Fruit fly (Drosophila melanogaster) whole organism, prepupa: ENCODE results near the gene CG9674.

Source experiments
- Blimp-1 ChIP-seq: fragments of 200-800 bp; sonication (Bioruptor generic); optimal IDR thresholded peaks from 3 replicates; lab custom pipeline; 2017; ENCODE audit warnings: missing biosample characterization, missing genetic modification characterization, mild to moderate bottlenecking, moderate library complexity, missing genetic modification reagents
- CG10669 ChIP-seq: fragments of 200-800 bp; sonication (Bioruptor generic); optimal IDR thresholded peaks from 3 replicates; lab custom pipeline; 2018; ENCODE audit warnings: missing biosample characterization, mild to moderate bottlenecking, missing genetic modification characterization, moderate library complexity
- CG11294 ChIP-seq: fragments of 200-800 bp; sonication (Bioruptor generic); IDR thresholded peaks from 2 replicates; pipeline ENCODE4 v1.3.6; 2022; ENCODE audit warnings: missing biosample characterization, missing genetic modification characterization
- CG11902 ChIP-seq: fragments of 200-800 bp; sonication (Bioruptor generic); optimal IDR thresholded peaks from 3 replicates; lab custom pipeline; 2016; ENCODE audit warnings: missing biosample characterization, missing genetic modification characterization
- CG15336 ChIP-seq: fragments of 200-800 bp; sonication (Bioruptor generic); IDR thresholded peaks from 2 replicates; pipeline ENCODE4 v1.3.6; 2022; ENCODE audit warnings: missing biosample characterization, missing genetic modification characterization
- CG1621 ChIP-seq: fragments of 200-800 bp; sonication (Bioruptor generic); optimal IDR thresholded peaks from 3 replicates; lab custom pipeline; 2018; ENCODE audit warnings: missing biosample characterization, mild to moderate bottlenecking, missing genetic modification characterization
- CG16779 ChIP-seq: fragments of 200-800 bp; sonication (Bioruptor generic); optimal IDR thresholded peaks from 3 replicates; lab custom pipeline; 2017; ENCODE audit warnings: missing biosample characterization, mild to moderate bottlenecking, missing genetic modification characterization
- CG3032 ChIP-seq: fragments of 200-800 bp; optimal IDR thresholded peaks from 2 replicates; lab custom pipeline; 2019; ENCODE audit warnings: missing biosample characterization, mild to moderate bottlenecking, missing genetic modification characterization, moderate library complexity
- CG31627 ChIP-seq: fragments of 200-800 bp; sonication (Bioruptor generic); optimal IDR thresholded peaks from 3 replicates; lab custom pipeline; 2016; ENCODE audit warnings: missing biosample characterization, missing genetic modification characterization
- CG34406 ChIP-seq: fragments of 200-800 bp; sonication (Bioruptor generic); optimal IDR thresholded peaks from 3 replicates; lab custom pipeline; 2016; ENCODE audit warnings: missing biosample characterization, missing genetic modification characterization
- CG3919 ChIP-seq: fragments of 200-800 bp; sonication (Bioruptor generic); optimal IDR thresholded peaks from 3 replicates; lab custom pipeline; 2016; ENCODE audit warnings: missing biosample characterization, missing genetic modification characterization
- CG4318 ChIP-seq: fragments of 200-800 bp; sonication (Bioruptor generic); optimal IDR thresholded peaks from 3 replicates; lab custom pipeline; 2017; ENCODE audit warnings: missing biosample characterization, mild to moderate bottlenecking, missing genetic modification characterization
- CG6163 ChIP-seq: fragments of 200-800 bp; sonication (Bioruptor generic); IDR thresholded peaks from 3 replicates; pipeline ENCODE4 v1.3.6; 2022; ENCODE audit warnings: missing biosample characterization, missing genetic modification characterization
- CG6276 ChIP-seq: fragments of 200-800 bp; sonication (Bioruptor generic); optimal IDR thresholded peaks from 2 replicates; lab custom pipeline; 2017; ENCODE audit warnings: missing biosample characterization, mild to moderate bottlenecking, missing genetic modification characterization
- CG6808 ChIP-seq: fragments of 200-800 bp; sonication (Bioruptor generic); optimal IDR thresholded peaks from 3 replicates; lab custom pipeline; 2017; ENCODE audit warnings: missing biosample characterization, missing genetic modification characterization, mild to moderate bottlenecking, moderate library complexity, missing genetic modification reagents
- CG8119 ChIP-seq: fragments of 200-800 bp; sonication (Bioruptor generic); IDR thresholded peaks from 3 replicates; pipeline ENCODE4 v1.3.6; 2022; ENCODE audit warnings: missing biosample characterization, missing genetic modification characterization
- CG8319 ChIP-seq: fragments of 200-800 bp; sonication (Bioruptor generic); optimal IDR thresholded peaks from 3 replicates; lab custom pipeline; 2016; ENCODE audit warnings: missing biosample characterization, missing genetic modification characterization
- CG9139 ChIP-seq: fragments of 200-800 bp; sonication (Bioruptor generic); optimal IDR thresholded peaks from 3 replicates; lab custom pipeline; 2017; ENCODE audit warnings: missing biosample characterization, mild to moderate bottlenecking, missing genetic modification characterization
- Eip78C ChIP-seq: fragments of 200-800 bp; sonication (Bioruptor generic); peaks from one replicate; lab custom pipeline; 2016; ENCODE audit warnings: missing biosample characterization, missing genetic modification characterization
- Eip93F ChIP-seq: fragments of 200-800 bp; sonication (Bioruptor generic); optimal IDR thresholded peaks from 2 replicates; lab custom pipeline; 2016; ENCODE audit warnings: missing biosample characterization, mild to moderate bottlenecking, missing genetic modification characterization
- Ets96B ChIP-seq: fragments of 200-800 bp; optimal IDR thresholded peaks from 2 replicates; lab custom pipeline; 2019; ENCODE audit warnings: missing biosample characterization, mild to moderate bottlenecking, missing genetic modification characterization, moderate library complexity
- Hr38 ChIP-seq: sonication (Bioruptor generic); optimal IDR thresholded peaks from 2 replicates; lab custom pipeline; 2016; ENCODE audit warnings: missing biosample characterization, missing genetic modification characterization
- Hr39 ChIP-seq: fragments of 200-800 bp; sonication (Bioruptor generic); optimal IDR thresholded peaks from 2 replicates; lab custom pipeline; 2016; ENCODE audit warnings: missing biosample characterization, missing genetic modification characterization
- Hr4 ChIP-seq: fragments of 200-800 bp; sonication (Bioruptor generic); optimal IDR thresholded peaks from 3 replicates; lab custom pipeline; 2016; ENCODE audit warnings: missing biosample characterization, missing genetic modification characterization
- Lpt ChIP-seq: fragments of 200-800 bp; sonication (Bioruptor generic); optimal IDR thresholded peaks from 3 replicates; lab custom pipeline; 2016; ENCODE audit warnings: missing biosample characterization, missing genetic modification characterization
- Met ChIP-seq: fragments of 200-800 bp; sonication (Bioruptor generic); optimal IDR thresholded peaks from 3 replicates; lab custom pipeline; 2016; ENCODE audit warnings: missing biosample characterization, missing genetic modification characterization
- OdsH ChIP-seq: fragments of 200-800 bp; sonication (Bioruptor generic); optimal IDR thresholded peaks from 3 replicates; lab custom pipeline; 2016; ENCODE audit warnings: missing biosample characterization, missing genetic modification characterization
- Sox102F ChIP-seq: fragments of 200-800 bp; sonication (Bioruptor generic); optimal IDR thresholded peaks from 2 replicates; lab custom pipeline; 2016; ENCODE audit warnings: missing biosample characterization, mild to moderate bottlenecking, missing genetic modification characterization
- Sox14 ChIP-seq: fragments of 200-800 bp; sonication (Bioruptor generic); optimal IDR thresholded peaks from 3 replicates; lab custom pipeline; 2016; ENCODE audit warnings: missing biosample characterization, missing genetic modification characterization
- acj6 ChIP-seq: fragments of 200-800 bp; sonication (Bioruptor generic); optimal IDR thresholded peaks from 3 replicates; lab custom pipeline; 2016; ENCODE audit warnings: missing biosample characterization, missing genetic modification characterization
- cyc ChIP-seq: fragments of 200-800 bp; sonication (Bioruptor generic); optimal IDR thresholded peaks from 3 replicates; lab custom pipeline; 2016; ENCODE audit warnings: missing biosample characterization, missing genetic modification characterization
- dac ChIP-seq: fragments of 200-800 bp; sonication (Bioruptor generic); optimal IDR thresholded peaks from 2 replicates; lab custom pipeline; 2017; ENCODE audit warnings: missing biosample characterization, mild to moderate bottlenecking, missing genetic modification characterization
- dsx ChIP-seq: fragments of 200-800 bp; optimal IDR thresholded peaks from 3 replicates; lab custom pipeline; 2019; ENCODE audit warnings: missing biosample characterization, mild to moderate bottlenecking, missing genetic modification characterization, moderate library complexity; ENCODE audit not compliant: poor library complexity, severe bottlenecking
- eg ChIP-seq: fragments of 200-800 bp; sonication (Bioruptor generic); IDR thresholded peaks from 3 replicates; pipeline ENCODE4 v1.3.6; 2022; ENCODE audit warnings: missing biosample characterization, missing genetic modification characterization
- esn ChIP-seq: fragments of 200-800 bp; sonication (Bioruptor generic); optimal IDR thresholded peaks from 2 replicates; lab custom pipeline; 2016; ENCODE audit warnings: missing biosample characterization, mild to moderate bottlenecking, missing genetic modification characterization, moderate library complexity
- fd59A ChIP-seq: fragments of 200-800 bp; sonication (Bioruptor generic); optimal IDR thresholded peaks from 2 replicates; lab custom pipeline; 2017; ENCODE audit warnings: missing biosample characterization, mild to moderate bottlenecking, missing genetic modification characterization, missing genetic modification reagents
- fkh ChIP-seq: fragments of 200-800 bp; sonication (Bioruptor generic); optimal IDR thresholded peaks from 3 replicates; lab custom pipeline; 2017; ENCODE audit warnings: missing biosample characterization, mild to moderate bottlenecking, missing genetic modification characterization, moderate library complexity
- lz ChIP-seq: fragments of 200-800 bp; sonication (Bioruptor generic); optimal IDR thresholded peaks from 3 replicates; lab custom pipeline; 2016; ENCODE audit warnings: missing biosample characterization, missing genetic modification characterization
- net ChIP-seq: fragments of 200-800 bp; sonication (Bioruptor generic); optimal IDR thresholded peaks from 3 replicates; lab custom pipeline; 2016; ENCODE audit warnings: missing biosample characterization, missing genetic modification characterization
- salr ChIP-seq, 2 experiments: fragments of 200-800 bp; sonication (Bioruptor generic); optimal IDR thresholded peaks; 3 replicates each; lab custom pipeline; 2016 to 2018; ENCODE audit warnings: missing biosample characterization in 2 of 2, missing genetic modification characterization in 2 of 2, mild to moderate bottlenecking in 1 of 2
- spab ChIP-seq: fragments of 200-800 bp; sonication (Bioruptor generic); optimal IDR thresholded peaks from 2 replicates; lab custom pipeline; 2017; ENCODE audit warnings: missing biosample characterization, mild to moderate bottlenecking, missing genetic modification characterization, missing genetic modification reagents
- ss ChIP-seq, 2 experiments: fragments of 200-800 bp; sonication (Bioruptor generic); optimal IDR thresholded peaks; 2 replicates in 1 of 2; 3 replicates in 1 of 2; lab custom pipeline; 2017 to 2018; ENCODE audit warnings: mild to moderate bottlenecking in 2 of 2, missing biosample characterization in 2 of 2, missing genetic modification characterization in 2 of 2, moderate library complexity in 1 of 2
- svp ChIP-seq: fragments of 200-800 bp; sonication (Bioruptor generic); peaks from one replicate; lab custom pipeline; 2016; ENCODE audit warnings: missing biosample characterization, missing genetic modification characterization
- topi ChIP-seq: fragments of 200-800 bp; sonication (Bioruptor generic); optimal IDR thresholded peaks from 3 replicates; lab custom pipeline; 2016; ENCODE audit warnings: missing biosample characterization, missing genetic modification characterization

The CG9674 gene

dm6 chr3L:16758504-16759109, 48.9 kb downstream of the CG9674 start (continued):
- TF ChIP-seq Met, result peak; percentile 75
- TF ChIP-seq Sox102F, result peak; percentile 63
- TF ChIP-seq CG3919 (GFP tag; lab: Kevin White, UChicago), result peak; percentile 84
- peak; percentile 53 for TF ChIP-seq Blimp-1
- TF ChIP-seq CG4318, result peak; percentile 76
- peak; percentile 77 for TF ChIP-seq CG6276
- peak; percentile 85 for TF ChIP-seq CG10669 (GFP tag; lab: Kevin White, UChicago)
- peak; percentile 98 for TF ChIP-seq Eip78C (GFP tag; lab: Kevin White, UChicago)
- peak; percentile 82 for TF ChIP-seq topi (GFP tag; lab: Kevin White, UChicago)

dm6 chr3L:16755189-16755588, 52.3 kb downstream of the CG9674 start, which contains the start of gene CG42852:
Gene CG42852, plus strand, starts transcription at chr3L:16755489.
- no peak for TF ChIP-seq net (GFP tag; lab: Kevin White, UChicago)
- no peak for TF ChIP-seq Lpt (GFP tag; lab: Kevin White, UChicago)
- TF ChIP-seq svp, result no peak
- no peak for TF ChIP-seq CG6276

- peak; percentile 27 for TF ChIP-seq CG11902 (GFP tag; lab: Kevin White, UChicago)
- TF ChIP-seq CG6163 (GFP tag; lab: Robert Waterston, UW), result peak; percentile 92
- peak; percentile 50; the same call in 1 of the 2 replicates for TF ChIP-seq CG11294
- peak; percentile 60 for TF ChIP-seq CG3032 (tag; lab: Kevin White, UChicago)
- TF ChIP-seq ss (GFP tag; optimal IDR thresholded peaks at IDR 0.05; lab: Kevin White, UChicago), result peak; percentile 34 to 64
- peak; percentile 57 for TF ChIP-seq fd59A (GFP tag; lab: Kevin White, UChicago)
- peak; percentile 66 for TF ChIP-seq OdsH (GFP tag; lab: Kevin White, UChicago)
- peak; percentile 84 for TF ChIP-seq CG3919 (GFP tag; lab: Kevin White, UChicago)
- peak; percentile 81 for TF ChIP-seq eg
- TF ChIP-seq Hr38 (GFP tag; lab: Kevin White, UChicago), result no peak
- TF ChIP-seq net (GFP tag; lab: Kevin White, UChicago), result peak; percentile 57
- TF ChIP-seq CG8119 (GFP tag; lab: Robert Waterston, UW), result peak; percentile 74
- TF ChIP-seq CG9139, result peak; percentile 36
- TF ChIP-seq Sox14, result peak; percentile 79
- peak; percentile 27 for TF ChIP-seq dsx (GFP tag; lab: Kevin White, UChicago)
- peak; percentile 65 for TF ChIP-seq CG10669 (GFP tag; lab: Kevin White, UChicago)
- no peak for TF ChIP-seq fkh
- peak; percentile 82 for TF ChIP-seq CG15336
- TF ChIP-seq Sox102F, result peak; percentile 14
- TF ChIP-seq esn, result peak; percentile 36
- TF ChIP-seq lz, result peak; percentile 34
- peak; percentile 64 to 69 for TF ChIP-seq salr (GFP tag; optimal IDR thresholded peaks at IDR 0.05; lab: Kevin White, UChicago)
- peak; percentile 62 for TF ChIP-seq CG6808 (GFP tag; lab: Kevin White, UChicago)
- TF ChIP-seq CG16779 (tag; lab: Kevin White, UChicago), result peak; percentile 67
- TF ChIP-seq Eip78C (GFP tag; lab: Kevin White, UChicago), result peak; percentile 91
- peak; percentile 20 for TF ChIP-seq Hr39 (GFP tag; lab: Kevin White, UChicago)
- peak; percentile 60 for TF ChIP-seq CG1621
- TF ChIP-seq CG8319 (GFP tag; lab: Kevin White, UChicago), result peak; percentile 5
- TF ChIP-seq Hr4, result peak; percentile 70
- no peak for TF ChIP-seq Eip93F (GFP tag; lab: Kevin White, UChicago)
- TF ChIP-seq Ets96B (tag; lab: Kevin White, UChicago), result peak; percentile 69
- TF ChIP-seq topi (GFP tag; lab: Kevin White, UChicago), result peak; percentile 51
- TF ChIP-seq CG4318, result peak; percentile 50
- peak; percentile 71 for TF ChIP-seq acj6
- peak; percentile 38 for TF ChIP-seq CG31627 (GFP tag; lab: Kevin White, UChicago)
- TF ChIP-seq cyc (GFP tag; lab: Kevin White, UChicago), result peak; percentile 46
- peak; percentile 38 for TF ChIP-seq CG34406 (GFP tag; lab: Kevin White, UChicago)
- TF ChIP-seq Lpt (GFP tag; lab: Kevin White, UChicago), result peak; percentile 77
- peak; percentile 66 for TF ChIP-seq spab (GFP tag; lab: Kevin White, UChicago)
- peak; percentile 18 for TF ChIP-seq dac
These were observed 55.0 kb downstream of the CG9674 start for dm6 chr3L:16752402-16753096.
